Fruit fly (Drosophila melanogaster): ENCODE data around the gene bcd.

Gene bcd

DNA sequence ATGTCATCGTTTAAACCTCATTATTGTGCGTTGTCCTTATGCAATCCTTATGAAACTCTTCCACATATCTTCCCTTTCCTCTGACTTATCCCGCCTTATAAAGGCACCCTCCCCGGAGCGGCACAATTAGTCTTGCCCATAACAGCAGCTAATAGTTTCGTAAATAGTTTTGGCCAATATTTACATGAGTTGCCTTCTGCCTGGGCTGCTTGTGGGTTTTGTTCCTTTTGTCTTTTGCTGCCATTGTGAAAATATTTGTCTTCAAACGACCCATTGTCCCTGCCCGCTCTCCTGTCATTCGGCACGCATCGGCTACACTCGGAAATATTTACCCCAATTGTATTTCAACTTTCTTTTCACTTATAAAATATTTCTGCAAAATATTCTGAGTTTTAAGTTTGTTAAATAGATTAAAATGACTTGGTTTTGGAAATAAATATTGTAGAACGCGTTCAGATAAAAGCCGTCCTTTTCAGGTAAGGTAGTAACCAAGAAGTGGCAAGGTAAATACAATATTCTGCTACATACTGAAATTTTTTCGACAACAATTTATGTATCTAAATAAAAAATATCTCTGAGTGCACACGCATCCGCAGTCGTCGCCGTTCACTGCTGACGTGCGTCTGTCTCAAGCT, 35.6 kb downstream of the bcd start (continued):
- TF ChIP-seq bbx (GFP tag; IDR thresholded peaks at IDR 0.05; ENCODE audit: partially characterized antibody) = no peak
- TF ChIP-seq CG17385 (GFP tag; optimal IDR thresholded peaks at IDR 0.05) = peak; percentile 4
- no peak for TF ChIP-seq Usf (GFP tag; optimal IDR thresholded peaks at IDR 0.05)
- TF ChIP-seq kni (GFP tag; optimal IDR thresholded peaks at IDR 0.05) = no peak
- no peak for TF ChIP-seq CG7372 (GFP tag; IDR thresholded peaks at IDR 0.05)
- no peak for TF ChIP-seq Nf-YB (GFP tag; optimal IDR thresholded peaks at IDR 0.05)
- TF ChIP-seq CoRest (tag; optimal IDR thresholded peaks at IDR 0.05) = no peak
- no peak for TF ChIP-seq amos (GFP tag; IDR thresholded peaks at IDR 0.05; ENCODE audit: partially characterized antibody)
- TF ChIP-seq pum (GFP tag; optimal IDR thresholded peaks at IDR 0.05) = peak; percentile 36
- no peak for TF ChIP-seq CG10543 (GFP tag; optimal IDR thresholded peaks at IDR 0.05)
- TF ChIP-seq btn (GFP tag; optimal IDR thresholded peaks at IDR 0.05) = peak; percentile 14
- no peak for TF ChIP-seq ase (GFP tag; IDR thresholded peaks at IDR 0.05)
- TF ChIP-seq CG14050 (GFP tag; IDR thresholded peaks at IDR 0.05) = no peak
- no peak for TF ChIP-seq ftz-f1 (GFP tag; optimal IDR thresholded peaks at IDR 0.05)
- TF ChIP-seq Med (GFP tag) = no peak
- no peak for TF ChIP-seq Dad (GFP tag; optimal IDR thresholded peaks at IDR 0.05)
- no peak for TF ChIP-seq CG13624 (GFP tag; optimal IDR thresholded peaks at IDR 0.05)
- TF ChIP-seq slp2 (GFP tag; optimal IDR thresholded peaks at IDR 0.05) = no peak
- TF ChIP-seq dysf (GFP tag; IDR thresholded peaks at IDR 0.05) = no peak
- 0 out of 2 replicates have a peak, but pooled peaks have one; percentile 34 for TF ChIP-seq CG14441 (GFP tag; IDR thresholded peaks at IDR 0.05)
- TF ChIP-seq Hr51 (GFP tag; optimal IDR thresholded peaks at IDR 0.05) = peak in 1 of 2 experiments; percentile 16
- TF ChIP-seq Lhr (GFP tag; optimal IDR thresholded peaks at IDR 0.05) = no peak
- TF ChIP-seq CG34376 (GFP tag; optimal IDR thresholded peaks at IDR 0.05) = no peak
- peak; percentile 67 for TF ChIP-seq gsb-n (tag; optimal IDR thresholded peaks at IDR 0.05)
- TF ChIP-seq MTF-1 (GFP tag; optimal IDR thresholded peaks at IDR 0.05; ENCODE audit: borderline replicate concordance) = no peak
- TF ChIP-seq fu2 (GFP tag; optimal IDR thresholded peaks at IDR 0.05) = no peak

dm6 chr3R:6708858-6709257, 50.4 kb downstream of the bcd start:
- TF ChIP-seq CG9932 (GFP tag; IDR thresholded peaks at IDR 0.05) (no peak), row (GFP tag; IDR thresholded peaks at IDR 0.05) (no peak), dmrt99B (tag; optimal IDR thresholded peaks at IDR 0.05) (no peak), stwl (tag; optimal IDR thresholded peaks at IDR 0.05) (peak; percentile 100), CG8478 (optimal IDR thresholded peaks at IDR 0.05) (no peak), Spps (tag; optimal IDR thresholded peaks at IDR 0.05) (no peak), NfI (GFP tag; optimal IDR thresholded peaks at IDR 0.05) (no peak), HLH4C (GFP tag; IDR thresholded peaks at IDR 0.05; ENCODE audit: partially characterized antibody) (0 out of 3 replicates have a peak, but pooled peaks have one; percentile 17), NFAT (GFP tag; IDR thresholded peaks at IDR 0.05) (no peak), Atf-2 (GFP tag; optimal IDR thresholded peaks at IDR 0.05) (no peak), croc (GFP tag; conservative IDR thresholded peaks at IDR 0.05) (no peak), YL-1 (GFP tag; optimal IDR thresholded peaks at IDR 0.05) (no peak), MBD-R2 (GFP tag; IDR thresholded peaks at IDR 0.05) (peak; percentile 17; the same call in 1 of the 2 replicates), Opbp (GFP tag; IDR thresholded peaks at IDR 0.05; ENCODE audit: partially characterized antibody) (peak; percentile 76; the same call in 2 of the 3 replicates), fd64A (GFP tag; optimal IDR thresholded peaks at IDR 0.05) (no peak), aop (GFP tag; IDR thresholded peaks at IDR 0.05) (no peak), gce (GFP tag; IDR thresholded peaks at IDR 0.05) (no peak), Dek (tag; optimal IDR thresholded peaks at IDR 0.05) (peak; percentile 9), Lhr (GFP tag; optimal IDR thresholded peaks at IDR 0.05) (peak; percentile 82), Gug (GFP tag; IDR thresholded peaks at IDR 0.05) (no peak), nerfin-1 (tag; optimal IDR thresholded peaks at IDR 0.05) (peak; percentile 95), CG9817 (tag; optimal IDR thresholded peaks at IDR 0.05) (peak; percentile 7), CG8290 (GFP tag; optimal IDR thresholded peaks at IDR 0.05) (peak; percentile 71), CG8290 (tag; optimal IDR thresholded peaks at IDR 0.05) (no peak), Deaf1 (tag; optimal IDR thresholded peaks at IDR 0.05) (no peak), Nf-YB (GFP tag; optimal IDR thresholded peaks at IDR 0.05) (no peak), CG1603 (tag; optimal IDR thresholded peaks at IDR 0.05) (peak; percentile 64)

Measured in whole organism, embryonic.